Worm (Caenorhabditis elegans): ENCODE results near the gene C06E1.7.

- TF ChIP-seq ztf-11 (tag; optimal IDR thresholded peaks at IDR 0.05) = no peak
- TF ChIP-seq unc-30 (tag; optimal IDR thresholded peaks at IDR 0.05) = no peak
- no peak for TF ChIP-seq snpc-4 (tag; optimal IDR thresholded peaks at IDR 0.05)
These were observed 28.5 kb upstream of the C06E1.7 start for ce11 chrIII:8621982-8622381.
